Worm (Caenorhabditis elegans) whole organism, L4 larva: Measurements from ENCODE around the gene morc-1.

Experiments used
- F10B5.3 ChIP-seq: sonication (generic microtip); optimal IDR thresholded peaks from 2 replicates; lab custom pipeline; 2016; ENCODE audit warnings: mild to moderate bottlenecking, missing genetic modification characterization, missing compliant biosample characterization
- Y48G9A.11 ChIP-seq: fragments of 200-800 bp; sonication (Bioruptor generic); IDR thresholded peaks from 2 replicates; pipeline ENCODE4 v1.3.6; 2022; ENCODE audit warnings: missing genetic modification reagents, missing genetic modification characterization, missing compliant biosample characterization
- aly-2 ChIP-seq: sonication (generic microtip); optimal IDR thresholded peaks from 2 replicates; lab custom pipeline; 2018; ENCODE audit warnings: missing biosample characterization, missing genetic modification characterization
- ceh-44 ChIP-seq: fragments of 200-800 bp; sonication (Bioruptor generic); IDR thresholded peaks from 2 replicates; pipeline ENCODE4 v1.3.6; 2022; ENCODE audit warnings: missing genetic modification reagents, missing genetic modification characterization, missing compliant biosample characterization
- hlh-30 ChIP-seq: sonication (generic microtip); optimal IDR thresholded peaks from 2 replicates; lab custom pipeline; 2017; ENCODE audit warnings: antibody characterized with exemption, mild to moderate bottlenecking, missing genetic modification characterization, missing compliant biosample characterization; ENCODE audit not compliant: insufficient read depth
- nhr-25 ChIP-seq: sonication (generic microtip); optimal IDR thresholded peaks from 2 replicates; lab custom pipeline; 2017; ENCODE audit warnings: missing genetic modification characterization, mild to moderate bottlenecking, missing compliant biosample characterization, antibody characterized with exemption, moderate library complexity, borderline replicate concordance; ENCODE audit not compliant: insufficient read depth
- pqm-1 ChIP-seq: sonication (generic microtip); optimal IDR thresholded peaks from 2 replicates; lab custom pipeline; 2017; ENCODE audit warnings: missing biosample characterization, missing genetic modification characterization
- skn-1 ChIP-seq: fragments of 150-350 bp; optimal IDR thresholded peaks from 2 replicates; lab custom pipeline; 2014; ENCODE audit warnings: missing biosample characterization, missing genetic modification characterization
- snpc-4 ChIP-seq: fragments of 150-350 bp; optimal IDR thresholded peaks from 2 replicates; lab custom pipeline; 2014; ENCODE audit warnings: missing biosample characterization, missing genetic modification characterization
- zag-1 ChIP-seq: fragments of 150-350 bp; optimal IDR thresholded peaks from 2 replicates; lab custom pipeline; 2014; ENCODE audit warnings: missing biosample characterization, missing genetic modification characterization
- ztf-11 ChIP-seq: fragments of 150-350 bp; optimal IDR thresholded peaks from 2 replicates; lab custom pipeline; 2014; ENCODE audit warnings: missing biosample characterization, missing genetic modification characterization

ce11 chrIII:5158674-5159073 lies 48.0 kb downstream of the morc-1 start, which contains the start of gene oxy-4:
- TF ChIP-seq skn-1 (tag; lab: Kevin White, UChicago) (no peak), zag-1 (no peak), hlh-30 (tag; lab: Kevin White, UChicago) (no peak), nhr-25 (tag; lab: Kevin White, UChicago) (no peak), aly-2 (no peak), pqm-1 (tag; lab: Kevin White, UChicago) (no peak), snpc-4 (tag; lab: Kevin White, UChicago) (no peak), Y48G9A.11 (GFP tag; lab: Robert Waterston, UW) (no peak), ztf-11 (tag; lab: Kevin White, UChicago) (no peak), ceh-44 (GFP tag; lab: Robert Waterston, UW) (no peak), F10B5.3 (tag; lab: Kevin White, UChicago) (no peak)
